Fruit fly (Drosophila melanogaster) whole organism, prepupa: Measurements from ENCODE around the gene mRpS24.

Experiments used
- CG6808 ChIP-seq: fragments of 200-800 bp; sonication (Bioruptor generic); optimal IDR thresholded peaks from 3 replicates; lab custom pipeline; 2017; ENCODE audit warnings: missing biosample characterization, missing genetic modification characterization, mild to moderate bottlenecking, moderate library complexity, missing genetic modification reagents
- CG6854 ChIP-seq: fragments of 200-800 bp; sonication (Bioruptor generic); optimal IDR thresholded peaks from 2 replicates; lab custom pipeline; 2017; ENCODE audit warnings: missing biosample characterization, mild to moderate bottlenecking, missing genetic modification characterization
- Ets96B ChIP-seq: fragments of 200-800 bp; optimal IDR thresholded peaks from 2 replicates; lab custom pipeline; 2019; ENCODE audit warnings: missing biosample characterization, mild to moderate bottlenecking, missing genetic modification characterization, moderate library complexity
- spab ChIP-seq: fragments of 200-800 bp; sonication (Bioruptor generic); optimal IDR thresholded peaks from 2 replicates; lab custom pipeline; 2017; ENCODE audit warnings: missing biosample characterization, mild to moderate bottlenecking, missing genetic modification characterization, missing genetic modification reagents
- svp ChIP-seq: fragments of 200-800 bp; sonication (Bioruptor generic); peaks from one replicate; lab custom pipeline; 2016; ENCODE audit warnings: missing biosample characterization, missing genetic modification characterization

DNA sequence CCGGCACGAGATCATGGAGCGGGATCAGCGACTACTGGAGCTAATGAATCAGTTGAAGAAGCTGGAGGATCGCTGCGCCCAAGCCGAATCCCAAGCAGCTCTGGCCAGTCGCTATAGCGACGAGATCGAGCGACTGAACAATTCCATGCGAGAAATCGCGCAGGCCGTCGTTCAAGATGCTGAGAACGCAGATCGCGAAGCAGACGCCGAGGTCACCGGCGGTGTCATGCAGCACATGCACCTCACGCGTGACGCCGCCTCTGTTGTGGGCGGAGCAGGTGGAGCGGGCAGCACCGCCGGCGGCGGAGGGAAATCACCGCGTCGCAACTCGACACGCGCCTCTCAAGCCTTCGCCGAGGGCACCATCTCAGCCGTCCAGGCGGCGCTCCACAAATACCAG lies 41.7 kb downstream of the mRpS24 start:
- no peak for TF ChIP-seq Ets96B (tag; lab: Kevin White, UChicago)
- TF ChIP-seq CG6808: no peak
- no peak for TF ChIP-seq CG6854 (GFP tag; lab: Kevin White, UChicago)
- TF ChIP-seq spab (GFP tag; lab: Kevin White, UChicago): no peak
- peak; percentile 91 for TF ChIP-seq svp (GFP tag; lab: Kevin White, UChicago)
